Worm (Caenorhabditis elegans) whole organism, L4 larva: ENCODE data around the gene mes-2.

Experiments
- F26F4.8 ChIP-seq: fragments of 200-800 bp; sonication (Bioruptor generic); conservative IDR thresholded peaks from 2 replicates; pipeline ENCODE4 v1.3.6; 2022; ENCODE audit warnings: missing genetic modification characterization, missing compliant biosample characterization
- F37D6.2 ChIP-seq: sonication (generic microtip); optimal IDR thresholded peaks from 2 replicates; lab custom pipeline; 2016; ENCODE audit warnings: mild to moderate bottlenecking, missing genetic modification characterization, missing compliant biosample characterization
- F49E8.2 ChIP-seq: sonication (generic microtip); optimal IDR thresholded peaks from 2 replicates; lab custom pipeline; 2016; ENCODE audit warnings: missing compliant biosample characterization, mild to moderate bottlenecking, missing genetic modification characterization, borderline replicate concordance
- R02D3.7 ChIP-seq: fragments of 150-350 bp; sonication (generic microtip); optimal IDR thresholded peaks from 3 replicates; lab custom pipeline; 2014; ENCODE audit warnings: missing biosample characterization, missing genetic modification characterization
- T26A8.4 ChIP-seq: fragments of 200-800 bp; sonication (Bioruptor generic); IDR thresholded peaks from 2 replicates; pipeline ENCODE4 v1.3.6; 2022; ENCODE audit warnings: missing genetic modification characterization, missing compliant biosample characterization
- Y5F2A.4 ChIP-seq: fragments of 200-800 bp; sonication (Bioruptor generic); optimal IDR thresholded peaks from 2 replicates; lab custom pipeline; 2018; ENCODE audit warnings: mild to moderate bottlenecking, missing genetic modification characterization, missing compliant biosample characterization
- ZK337.2 ChIP-seq: fragments of 200-800 bp; sonication (Bioruptor generic); IDR thresholded peaks from 2 replicates; pipeline ENCODE4 v1.3.6; 2022; ENCODE audit warnings: missing genetic modification reagents, missing genetic modification characterization, missing compliant biosample characterization
- ama-1 ChIP-seq: fragments of 150-350 bp; optimal IDR thresholded peaks from 2 replicates; lab custom pipeline; 2014; ENCODE audit warnings: inconsistent platforms, mixed read lengths
- attf-4 ChIP-seq: sonication (generic microtip); optimal IDR thresholded peaks from 3 replicates; lab custom pipeline; 2017; ENCODE audit warnings: missing biosample characterization, missing genetic modification characterization
- ceh-28 ChIP-seq: fragments of 150-350 bp; optimal IDR thresholded peaks from 2 replicates; lab custom pipeline; 2014; ENCODE audit warnings: missing biosample characterization, missing genetic modification reagents, missing genetic modification characterization
- ceh-44 ChIP-seq: fragments of 200-800 bp; sonication (Bioruptor generic); IDR thresholded peaks from 2 replicates; pipeline ENCODE4 v1.3.6; 2022; ENCODE audit warnings: missing genetic modification reagents, missing genetic modification characterization, missing compliant biosample characterization
- ceh-62 ChIP-seq: sonication (generic microtip); optimal IDR thresholded peaks from 2 replicates; lab custom pipeline; 2017; ENCODE audit warnings: missing biosample characterization, missing genetic modification characterization
- ceh-82 ChIP-seq: sonication (generic microtip); optimal IDR thresholded peaks from 2 replicates; lab custom pipeline; 2017; ENCODE audit warnings: missing biosample characterization, missing genetic modification characterization
- ces-1 ChIP-seq: fragments of 150-350 bp; sonication (generic microtip); optimal IDR thresholded peaks from 4 replicates; lab custom pipeline; 2014; ENCODE audit warnings: missing biosample characterization, missing genetic modification reagents, missing genetic modification characterization
- cey-2 ChIP-seq: sonication (generic microtip); optimal IDR thresholded peaks from 3 replicates; lab custom pipeline; 2017; ENCODE audit warnings: missing genetic modification characterization, mild to moderate bottlenecking, missing compliant biosample characterization, antibody characterized with exemption, borderline replicate concordance; ENCODE audit not compliant: insufficient read depth
- ctbp-1 ChIP-seq: fragments of 200-800 bp; sonication (Bioruptor generic); IDR thresholded peaks from 2 replicates; pipeline ENCODE4 v1.3.6; 2022; ENCODE audit warnings: missing genetic modification reagents, missing genetic modification characterization, missing compliant biosample characterization
- daf-12 ChIP-seq: fragments of 150-350 bp; optimal IDR thresholded peaks from 2 replicates; lab custom pipeline; 2014; ENCODE audit warnings: missing biosample characterization, missing genetic modification reagents, missing genetic modification characterization
- daf-19 ChIP-seq: fragments of 200-800 bp; sonication (Bioruptor generic); conservative IDR thresholded peaks from 2 replicates; pipeline ENCODE4 v1.3.6; 2022; ENCODE audit warnings: missing genetic modification characterization, missing compliant biosample characterization
- daf-8 ChIP-seq: fragments of 200-800 bp; sonication (Bioruptor generic); IDR thresholded peaks from 2 replicates; pipeline ENCODE4 v1.3.6; 2022; ENCODE audit warnings: missing genetic modification characterization, missing compliant biosample characterization
- duxl-1 ChIP-seq: sonication (generic microtip); optimal IDR thresholded peaks from 2 replicates; lab custom pipeline; 2016; ENCODE audit warnings: mild to moderate bottlenecking, missing genetic modification characterization, moderate library complexity, missing compliant biosample characterization; ENCODE audit not compliant: poor library complexity
- dve-1 ChIP-seq: sonication (generic microtip); optimal IDR thresholded peaks from 2 replicates; lab custom pipeline; 2017; ENCODE audit warnings: antibody characterized with exemption, mild to moderate bottlenecking, missing genetic modification characterization, missing compliant biosample characterization; ENCODE audit not compliant: insufficient read depth
- gei-8 ChIP-seq: fragments of 200-800 bp; sonication (Bioruptor generic); optimal IDR thresholded peaks from 2 replicates; lab custom pipeline; 2018; ENCODE audit warnings: mild to moderate bottlenecking, missing genetic modification characterization, missing compliant biosample characterization
- hif-1 ChIP-seq, 2 experiments: sonication (generic microtip); optimal IDR thresholded peaks; 2 replicates each; lab custom pipeline; 2016 to 2017; ENCODE audit warnings: missing compliant biosample characterization in 2 of 2, missing genetic modification characterization in 2 of 2, missing genetic modification reagents in 2 of 2, missing genotype in 2 of 2, mild to moderate bottlenecking in 1 of 2
- jun-1 ChIP-seq: fragments of 150-350 bp; optimal IDR thresholded peaks from 2 replicates; lab custom pipeline; 2014; ENCODE audit warnings: missing biosample characterization, missing genetic modification reagents, missing genetic modification characterization
- lim-7 ChIP-seq: fragments of 200-800 bp; sonication (Bioruptor generic); IDR thresholded peaks from 2 replicates; pipeline ENCODE4 v1.3.6; 2022; ENCODE audit warnings: missing genetic modification characterization, missing compliant biosample characterization
- lin-1 ChIP-seq: fragments of 200-800 bp; sonication (Bioruptor generic); IDR thresholded peaks from 2 replicates; pipeline ENCODE4 v1.3.6; 2022; ENCODE audit warnings: missing genetic modification reagents, missing genetic modification characterization, missing compliant biosample characterization
- lin-13 ChIP-seq: fragments of 150-350 bp; optimal IDR thresholded peaks from 2 replicates; lab custom pipeline; 2014; ENCODE audit warnings: missing biosample characterization, missing genetic modification reagents, missing genetic modification characterization
- lin-15B ChIP-seq: fragments of 150-350 bp; sonication (generic microtip); optimal IDR thresholded peaks from 3 replicates; lab custom pipeline; 2014; ENCODE audit warnings: missing biosample characterization, missing genetic modification characterization
- lin-38 ChIP-seq: fragments of 200-800 bp; sonication (Bioruptor generic); IDR thresholded peaks from 2 replicates; pipeline ENCODE4 v1.3.6; 2022; ENCODE audit warnings: missing genetic modification reagents, missing genetic modification characterization, missing compliant biosample characterization
- lin-39 ChIP-seq: fragments of 150-350 bp; optimal IDR thresholded peaks from 2 replicates; lab custom pipeline; 2014; ENCODE audit warnings: missing biosample characterization, missing genetic modification reagents, missing genetic modification characterization
- lsy-2 ChIP-seq, 2 experiments: fragments of 150-350 bp in 1 of 2; sonication (generic microtip) in 1 of 2; optimal IDR thresholded peaks; 2 replicates each; lab custom pipeline; 2014 to 2017; ENCODE audit warnings: missing biosample characterization in 2 of 2, missing genetic modification characterization in 2 of 2
- madf-5 ChIP-seq, 2 experiments: fragments of 200-800 bp; sonication (Bioruptor generic); IDR thresholded peaks; 2 replicates each; pipeline ENCODE4 v1.3.6; 2022; ENCODE audit warnings: missing compliant biosample characterization in 2 of 2, missing genetic modification characterization in 2 of 2
- mes-2 ChIP-seq: sonication (generic microtip); optimal IDR thresholded peaks from 2 replicates; lab custom pipeline; 2016; ENCODE audit warnings: missing genotype, mild to moderate bottlenecking, missing genetic modification characterization, missing compliant biosample characterization; ENCODE audit not compliant: poor library complexity, severe bottlenecking
- nhr-102 ChIP-seq: sonication (generic microtip); optimal IDR thresholded peaks from 2 replicates; lab custom pipeline; 2016; ENCODE audit warnings: mild to moderate bottlenecking, missing genetic modification characterization, moderate library complexity, missing compliant biosample characterization
- nhr-11 ChIP-seq: fragments of 150-350 bp; optimal IDR thresholded peaks from 2 replicates; lab custom pipeline; 2014; ENCODE audit warnings: missing biosample characterization, missing genetic modification characterization
- nhr-25 ChIP-seq: sonication (generic microtip); optimal IDR thresholded peaks from 2 replicates; lab custom pipeline; 2017; ENCODE audit warnings: missing genetic modification characterization, mild to moderate bottlenecking, missing compliant biosample characterization, antibody characterized with exemption, moderate library complexity, borderline replicate concordance; ENCODE audit not compliant: insufficient read depth
- nhr-42 ChIP-seq: fragments of 200-800 bp; sonication (Bioruptor generic); IDR thresholded peaks from 2 replicates; pipeline ENCODE4 v1.3.6; 2022; ENCODE audit warnings: missing genetic modification characterization, missing compliant biosample characterization
- nhr-48 ChIP-seq: sonication (generic microtip); optimal IDR thresholded peaks from 2 replicates; lab custom pipeline; 2016; ENCODE audit warnings: mild to moderate bottlenecking, missing genetic modification characterization, missing compliant biosample characterization
- nhr-77 ChIP-seq: fragments of 150-350 bp; optimal IDR thresholded peaks from 2 replicates; lab custom pipeline; 2014; ENCODE audit warnings: missing biosample characterization, missing genetic modification characterization
- pha-4 ChIP-seq, 2 experiments: fragments of 150-350 bp in 1 of 2; fragments of 200-800 bp in 1 of 2; sonication (Bioruptor generic) in 1 of 2; IDR thresholded peaks in 1 of 2; optimal IDR thresholded peaks in 1 of 2; 2 replicates each; pipeline versions ENCODE4 v1.3.6 to Lab custom; 2014 to 2022; ENCODE audit warnings: missing genetic modification characterization in 2 of 2, missing genetic modification reagents in 2 of 2, missing biosample characterization in 1 of 2, missing compliant biosample characterization in 1 of 2
- php-3 ChIP-seq: fragments of 200-800 bp; sonication (Bioruptor generic); IDR thresholded peaks from 2 replicates; pipeline ENCODE4 v1.3.6; 2022; ENCODE audit warnings: missing genetic modification reagents, missing genetic modification characterization, missing compliant biosample characterization
- rbr-2 ChIP-seq: sonication (generic microtip); optimal IDR thresholded peaks from 2 replicates; lab custom pipeline; 2016; ENCODE audit warnings: missing genotype, missing genetic modification characterization, missing compliant biosample characterization
- saeg-2 ChIP-seq: fragments of 200-800 bp; sonication (Bioruptor generic); IDR thresholded peaks from 2 replicates; pipeline ENCODE4 v1.3.6; 2022; ENCODE audit warnings: missing genetic modification reagents, missing genetic modification characterization, missing compliant biosample characterization
- snpc-4 ChIP-seq: fragments of 150-350 bp; optimal IDR thresholded peaks from 2 replicates; lab custom pipeline; 2014; ENCODE audit warnings: missing biosample characterization, missing genetic modification characterization
- unc-130 ChIP-seq: sonication (generic microtip); optimal IDR thresholded peaks from 2 replicates; lab custom pipeline; 2016; ENCODE audit warnings: missing genetic modification reagents, missing genetic modification characterization, missing compliant biosample characterization
- unc-39 ChIP-seq: sonication (generic microtip); optimal IDR thresholded peaks from 2 replicates; lab custom pipeline; 2017; ENCODE audit warnings: missing biosample characterization, missing genetic modification characterization
- zfp-3 ChIP-seq: fragments of 200-800 bp; sonication (Bioruptor generic); conservative IDR thresholded peaks from 2 replicates; pipeline ENCODE4 v1.3.6; 2022; ENCODE audit warnings: missing genetic modification reagents, missing genetic modification characterization, missing compliant biosample characterization
- zip-2 ChIP-seq: fragments of 150-350 bp; optimal IDR thresholded peaks from 2 replicates; lab custom pipeline; 2014; ENCODE audit warnings: missing biosample characterization, missing genetic modification characterization
- ztf-7 ChIP-seq: fragments of 150-350 bp; optimal IDR thresholded peaks from 2 replicates; lab custom pipeline; 2014; ENCODE audit warnings: missing biosample characterization, missing genetic modification characterization

mes-2 gene

DNA sequence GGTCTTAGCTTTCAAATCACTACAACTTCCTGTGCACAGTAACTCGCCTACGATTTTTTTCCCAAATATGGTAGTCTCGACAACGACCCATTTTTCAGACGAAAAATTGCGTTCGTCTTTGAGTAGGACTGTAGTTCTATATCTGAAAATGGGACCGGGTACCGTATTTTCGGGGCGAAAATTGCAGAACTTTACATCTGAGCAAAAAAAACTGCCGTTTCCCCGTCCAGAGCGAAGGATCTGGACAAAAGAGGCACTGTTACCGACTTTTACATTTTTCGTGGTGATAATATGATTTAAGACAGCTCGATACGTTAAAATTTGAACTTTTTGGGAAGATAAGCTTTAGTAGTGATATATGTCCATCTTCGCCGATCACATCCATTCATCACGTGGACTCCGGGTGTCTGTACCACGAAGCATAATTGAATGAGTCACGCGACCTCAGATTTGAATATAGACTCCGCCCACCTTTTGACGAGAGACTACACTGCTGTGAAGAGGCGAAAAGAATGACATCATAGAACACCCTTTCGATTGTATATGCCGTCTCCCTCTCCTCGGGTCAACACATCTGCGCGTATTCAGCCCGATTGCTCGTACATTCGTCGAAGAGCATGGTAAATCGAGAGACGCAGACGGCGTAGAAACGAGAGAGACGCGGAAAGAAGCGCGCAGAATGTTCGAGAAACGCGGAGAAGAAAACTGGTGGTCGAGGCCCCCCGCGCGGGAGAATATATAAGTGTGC is 21.1 kb downstream of the mes-2 start (continued):
- no peak for TF ChIP-seq R02D3.7
- TF ChIP-seq lin-15B (tag; lab: Kevin White, UChicago) = no peak
- peak; percentile 76; the same call in 1 of the 2 replicates for TF ChIP-seq nhr-42
- TF ChIP-seq lim-7 (GFP tag; lab: Robert Waterston, UW) = no peak
- peak; percentile 15 to 77 for TF ChIP-seq lsy-2 (tag; optimal IDR thresholded peaks at IDR 0.05; lab: Kevin White, UChicago)
- TF ChIP-seq mes-2 (tag; lab: Kevin White, UChicago) = peak; percentile 56
- no peak for TF ChIP-seq lin-1
- no peak for TF ChIP-seq cey-2 (tag; lab: Kevin White, UChicago)
- peak; percentile 76 for TF ChIP-seq T26A8.4
- no peak for TF ChIP-seq snpc-4 (tag; lab: Kevin White, UChicago)
- 0 out of 2 replicates have a peak, but pooled peaks have one; percentile 8 for TF ChIP-seq daf-19 (GFP tag; lab: Robert Waterston, UW)
- TF ChIP-seq pha-4 (GFP tag; IDR thresholded peaks at IDR 0.05; lab: Robert Waterston, UW) = peak; percentile 79
- TF ChIP-seq pha-4 (tag; optimal IDR thresholded peaks at IDR 0.05; lab: Kevin White, UChicago) = peak; percentile 56
- TF ChIP-seq nhr-11 (tag; lab: Kevin White, UChicago) = no peak
- TF ChIP-seq lin-39 (tag; lab: Kevin White, UChicago) = no peak
- TF ChIP-seq daf-12 (tag; lab: Kevin White, UChicago) = no peak
- TF ChIP-seq hif-1 (tag; optimal IDR thresholded peaks at IDR 0.05; lab: Kevin White, UChicago) = peak; percentile 90 to 99
- no peak for TF ChIP-seq lin-13 (GFP tag; lab: Kevin White, UChicago)
- TF ChIP-seq ztf-7 (tag; lab: Kevin White, UChicago) = peak; percentile 8
- no peak for TF ChIP-seq ceh-28 (tag; lab: Kevin White, UChicago)
- TF ChIP-seq F37D6.2 (tag; lab: Kevin White, UChicago) = peak; percentile 74
- TF ChIP-seq saeg-2 (GFP tag; lab: Robert Waterston, UW) = no peak
- no peak for TF ChIP-seq ama-1 (lab: Kevin White, UChicago)
- no peak for TF ChIP-seq zfp-3
- peak; percentile 91 for TF ChIP-seq nhr-102 (tag; lab: Kevin White, UChicago)
- peak; percentile 58 for TF ChIP-seq zip-2 (tag; lab: Kevin White, UChicago)
- peak; percentile 95 for TF ChIP-seq dve-1 (tag; lab: Kevin White, UChicago)
- TF ChIP-seq Y5F2A.4 (GFP tag; lab: Kevin White, UChicago) = no peak
- no peak for TF ChIP-seq unc-39 (tag; lab: Kevin White, UChicago)
- peak; percentile 81 for TF ChIP-seq nhr-48
- peak; percentile 64; the same call in 1 of the 2 replicates for TF ChIP-seq ctbp-1
- TF ChIP-seq unc-130 (GFP tag; lab: Kevin White, UChicago) = no peak
- no peak for TF ChIP-seq attf-4 (tag; lab: Kevin White, UChicago)
- no peak for TF ChIP-seq madf-5 (GFP tag; IDR thresholded peaks at IDR 0.05; lab: Robert Waterston, UW)
- TF ChIP-seq F49E8.2 = no peak
- TF ChIP-seq ces-1 (GFP tag; lab: Kevin White, UChicago) = no peak
- TF ChIP-seq ceh-44 (GFP tag; lab: Robert Waterston, UW) = no peak
- TF ChIP-seq F26F4.8 (GFP tag; lab: Robert Waterston, UW) = no peak
- no peak for TF ChIP-seq ceh-62 (tag; lab: Kevin White, UChicago)
- no peak for TF ChIP-seq ZK337.2 (GFP tag; lab: Robert Waterston, UW)
- TF ChIP-seq rbr-2 (tag; lab: Kevin White, UChicago) = peak; percentile 84
- TF ChIP-seq lin-38 = peak; percentile 74
- no peak for TF ChIP-seq daf-8 (GFP tag; lab: Robert Waterston, UW)
- no peak for TF ChIP-seq gei-8 (GFP tag; lab: Kevin White, UChicago)
- peak; percentile 38; the same call in 1 of the 2 replicates for TF ChIP-seq php-3
- TF ChIP-seq duxl-1 = no peak
- no peak for TF ChIP-seq ceh-82 (tag; lab: Kevin White, UChicago)
- peak; percentile 61 for TF ChIP-seq nhr-77 (tag; lab: Kevin White, UChicago)
- TF ChIP-seq jun-1 = no peak
- TF ChIP-seq nhr-25 = peak; percentile 82
